Worm (Caenorhabditis elegans) whole organism, L3 larva: Measurements from ENCODE around the gene Y53F4B.7.
"Not testable (repeated sequence)": the region's sequence is repeated elsewhere in the genome, so short reads cannot be mapped to it uniquely, and the experiment has no call there.

Experiments used
- R02D3.7 ChIP-seq: fragments of 150-350 bp; optimal IDR thresholded peaks from 2 replicates; lab custom pipeline; 2014; ENCODE audit warnings: missing biosample characterization, missing genetic modification characterization
- ama-1 ChIP-seq: fragments of 150-350 bp; optimal IDR thresholded peaks from 2 replicates; lab custom pipeline; 2018
- ceh-16 ChIP-seq: sonication (generic microtip); optimal IDR thresholded peaks from 2 replicates; lab custom pipeline; 2017; ENCODE audit warnings: missing biosample characterization, missing genetic modification characterization
- ceh-28 ChIP-seq: fragments of 150-350 bp; optimal IDR thresholded peaks from 2 replicates; lab custom pipeline; 2014; ENCODE audit warnings: missing biosample characterization, missing genetic modification reagents, missing genetic modification characterization
- ceh-9 ChIP-seq: sonication (generic microtip); optimal IDR thresholded peaks from 2 replicates; lab custom pipeline; 2018; ENCODE audit warnings: missing biosample characterization, missing genetic modification characterization
- daf-12 ChIP-seq: fragments of 150-350 bp; optimal IDR thresholded peaks from 2 replicates; lab custom pipeline; 2014; ENCODE audit warnings: missing biosample characterization, missing genetic modification reagents, missing genetic modification characterization
- egl-27 ChIP-seq: sonication (generic microtip); optimal IDR thresholded peaks from 4 replicates; lab custom pipeline; 2017; ENCODE audit warnings: missing biosample characterization, missing genetic modification reagents, missing genetic modification characterization
- elt-2 ChIP-seq: sonication (generic microtip); optimal IDR thresholded peaks from 2 replicates; lab custom pipeline; 2016; ENCODE audit warnings: missing genetic modification reagents, mild to moderate bottlenecking, missing genetic modification characterization, missing compliant biosample characterization
- elt-3 ChIP-seq, 3 experiments: fragments of 150-350 bp in 1 of 3; sonication (generic microtip) in 2 of 3; optimal IDR thresholded peaks; 2 replicates in 2 of 3; 4 replicates in 1 of 3; lab custom pipeline; 2014 to 2017; ENCODE audit warnings: missing biosample characterization in 3 of 3, missing genetic modification characterization in 3 of 3
- eor-1 ChIP-seq, 2 experiments: fragments of 150-350 bp; optimal IDR thresholded peaks; 2 replicates each; lab custom pipeline; 2014 to 2018; ENCODE audit warnings: missing biosample characterization in 2 of 2, missing genetic modification characterization in 2 of 2
- fkh-10 ChIP-seq: sonication (generic microtip); optimal IDR thresholded peaks from 2 replicates; lab custom pipeline; 2017; ENCODE audit warnings: missing biosample characterization, missing genetic modification reagents, missing genetic modification characterization
- fos-1 ChIP-seq: fragments of 150-350 bp; optimal IDR thresholded peaks from 2 replicates; lab custom pipeline; 2014; ENCODE audit warnings: missing biosample characterization, missing genetic modification characterization
- jun-1 ChIP-seq: fragments of 150-350 bp; optimal IDR thresholded peaks from 2 replicates; lab custom pipeline; 2014; ENCODE audit warnings: missing biosample characterization, missing genetic modification reagents, missing genetic modification characterization
- lin-15B ChIP-seq: fragments of 150-350 bp; optimal IDR thresholded peaks from 2 replicates; lab custom pipeline; 2014; ENCODE audit warnings: missing biosample characterization, missing genetic modification characterization
- lsy-12 ChIP-seq: sonication (generic microtip); optimal IDR thresholded peaks from 2 replicates; lab custom pipeline; 2016; ENCODE audit warnings: mild to moderate bottlenecking, missing genetic modification characterization, missing compliant biosample characterization
- mdl-1 ChIP-seq: fragments of 150-350 bp; optimal IDR thresholded peaks from 2 replicates; lab custom pipeline; 2014; ENCODE audit warnings: missing biosample characterization, missing genetic modification characterization
- mml-1 ChIP-seq: fragments of 150-350 bp; sonication (generic microtip); optimal IDR thresholded peaks from 3 replicates; lab custom pipeline; 2014; ENCODE audit warnings: missing biosample characterization, missing genetic modification characterization
- nhr-11 ChIP-seq: fragments of 150-350 bp; optimal IDR thresholded peaks from 2 replicates; lab custom pipeline; 2014; ENCODE audit warnings: missing biosample characterization, missing genetic modification characterization
- nhr-23 ChIP-seq: fragments of 150-350 bp; optimal IDR thresholded peaks from 2 replicates; lab custom pipeline; 2014; ENCODE audit warnings: missing biosample characterization, missing genetic modification reagents, missing genetic modification characterization
- nhr-43 ChIP-seq: sonication (generic microtip); optimal IDR thresholded peaks from 2 replicates; lab custom pipeline; 2016; ENCODE audit warnings: mild to moderate bottlenecking, missing genetic modification characterization, missing compliant biosample characterization; ENCODE audit not compliant: poor library complexity, severe bottlenecking
- nhr-67 ChIP-seq: fragments of 150-350 bp; optimal IDR thresholded peaks from 2 replicates; lab custom pipeline; 2014; ENCODE audit warnings: missing biosample characterization, missing genetic modification characterization
- nhr-76 ChIP-seq: fragments of 150-350 bp; sonication (generic microtip); optimal IDR thresholded peaks from 5 replicates; lab custom pipeline; 2014; ENCODE audit warnings: missing biosample characterization, missing genetic modification characterization
- pha-4 ChIP-seq: fragments of 150-350 bp; optimal IDR thresholded peaks from 2 replicates; lab custom pipeline; 2014; ENCODE audit warnings: missing biosample characterization, missing genetic modification reagents, missing genetic modification characterization
- pqm-1 ChIP-seq: fragments of 150-350 bp; optimal IDR thresholded peaks from 2 replicates; lab custom pipeline; 2017; ENCODE audit warnings: missing biosample characterization, missing genetic modification characterization, inconsistent platforms
- sea-2 ChIP-seq: fragments of 150-350 bp; sonication (generic microtip); optimal IDR thresholded peaks from 4 replicates; lab custom pipeline; 2014; ENCODE audit warnings: missing biosample characterization, missing genetic modification reagents, missing genetic modification characterization
- skn-1 ChIP-seq: fragments of 150-350 bp; optimal IDR thresholded peaks from 2 replicates; lab custom pipeline; 2014; ENCODE audit warnings: missing biosample characterization, missing genetic modification characterization
- snpc-4 ChIP-seq: fragments of 150-350 bp; optimal IDR thresholded peaks from 2 replicates; lab custom pipeline; 2014; ENCODE audit warnings: missing biosample characterization, missing genetic modification characterization
- unc-39 ChIP-seq: sonication (generic microtip); optimal IDR thresholded peaks from 4 replicates; lab custom pipeline; 2017; ENCODE audit warnings: missing biosample characterization, missing genetic modification characterization
- unc-62 ChIP-seq: fragments of 150-350 bp; sonication (generic microtip); optimal IDR thresholded peaks from 4 replicates; lab custom pipeline; 2014; ENCODE audit warnings: missing biosample characterization, missing genetic modification reagents, missing genetic modification characterization
- zag-1 ChIP-seq: fragments of 150-350 bp; optimal IDR thresholded peaks from 2 replicates; lab custom pipeline; 2014; ENCODE audit warnings: missing biosample characterization, missing genetic modification characterization
- ztf-11 ChIP-seq: fragments of 150-350 bp; optimal IDR thresholded peaks from 2 replicates; lab custom pipeline; 2014; ENCODE audit warnings: missing biosample characterization, missing genetic modification characterization
- ztf-4 ChIP-seq: fragments of 150-350 bp; optimal IDR thresholded peaks from 2 replicates; lab custom pipeline; 2014; ENCODE audit warnings: missing biosample characterization, missing genetic modification characterization

The Y53F4B.7 gene

DNA sequence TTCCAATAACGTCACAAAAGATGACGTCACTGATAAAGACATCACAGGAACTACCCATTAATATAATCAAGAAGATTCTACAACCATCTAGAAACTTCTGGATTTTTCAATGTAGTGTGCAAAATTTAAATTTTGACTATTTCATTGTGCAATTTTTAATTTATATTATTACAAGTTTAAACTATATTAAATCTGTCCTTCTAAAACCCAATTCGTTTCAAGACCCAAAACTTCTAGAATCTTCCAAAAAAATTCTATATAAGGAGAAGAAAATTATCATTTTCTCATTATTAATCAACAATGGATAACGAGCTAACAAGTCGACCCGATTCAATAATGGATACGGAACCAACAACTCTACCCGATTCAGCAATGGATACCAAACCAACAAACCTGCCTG lies at the start of gene Y53F4B.7:
Gene Y53F4B.7 (plus strand): TSS at position 301 of the 400 bp plus-strand sequence.
- not testable (repeated sequence) for TF ChIP-seq unc-39; elt-2; fkh-10 (GFP tag; lab: Kevin White, UChicago)

DNA sequence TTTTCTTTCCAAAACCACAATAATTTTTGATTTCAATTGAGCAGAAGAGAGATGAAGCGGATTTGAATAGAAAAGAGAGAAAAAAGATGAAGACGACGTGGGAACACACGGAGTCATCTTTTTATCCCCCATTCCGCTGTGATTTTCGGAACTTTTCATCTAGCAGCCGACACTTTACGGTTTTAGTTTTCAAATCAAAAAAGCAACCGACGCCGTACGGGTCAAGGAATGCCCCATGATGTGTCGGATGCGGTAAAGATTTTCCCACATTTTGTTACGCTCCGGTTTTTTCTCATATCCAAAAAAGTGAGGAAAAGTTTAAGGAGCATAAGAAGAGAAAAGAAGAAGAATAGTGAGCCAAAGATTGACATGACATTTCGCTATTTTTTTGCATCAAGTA lies 47.2 kb upstream of the Y53F4B.7 start:
- TF ChIP-seq skn-1 (tag; lab: Kevin White, UChicago) (no peak), snpc-4 (peak; percentile 89)
- TF ChIP-seq, all 47 proteins: peak for 1

DNA sequence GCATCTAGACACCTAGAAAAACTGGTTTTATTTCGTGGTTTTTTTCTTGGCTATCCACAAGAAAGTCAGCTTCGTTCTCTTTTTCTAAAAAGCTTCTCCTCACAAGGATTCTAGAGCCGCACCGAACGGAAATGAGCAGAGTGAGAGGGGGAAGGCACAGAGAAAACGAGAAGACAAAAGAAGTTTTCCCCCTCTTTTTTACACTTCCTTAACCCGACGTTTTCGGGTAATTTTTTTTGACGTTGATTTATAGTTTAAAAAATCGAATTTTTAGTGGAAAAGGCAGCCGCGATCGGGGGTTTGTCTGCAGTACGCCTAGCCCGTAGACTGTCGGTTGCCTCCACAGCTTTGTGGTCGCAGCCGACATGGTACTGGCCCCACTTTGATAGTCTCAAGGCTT lies 46.2 kb upstream of the Y53F4B.7 start:
- TF ChIP-seq nhr-67: no peak
- TF ChIP-seq nhr-76: no peak
- peak; percentile 72 for TF ChIP-seq fkh-10 (GFP tag; lab: Kevin White, UChicago)

DNA sequence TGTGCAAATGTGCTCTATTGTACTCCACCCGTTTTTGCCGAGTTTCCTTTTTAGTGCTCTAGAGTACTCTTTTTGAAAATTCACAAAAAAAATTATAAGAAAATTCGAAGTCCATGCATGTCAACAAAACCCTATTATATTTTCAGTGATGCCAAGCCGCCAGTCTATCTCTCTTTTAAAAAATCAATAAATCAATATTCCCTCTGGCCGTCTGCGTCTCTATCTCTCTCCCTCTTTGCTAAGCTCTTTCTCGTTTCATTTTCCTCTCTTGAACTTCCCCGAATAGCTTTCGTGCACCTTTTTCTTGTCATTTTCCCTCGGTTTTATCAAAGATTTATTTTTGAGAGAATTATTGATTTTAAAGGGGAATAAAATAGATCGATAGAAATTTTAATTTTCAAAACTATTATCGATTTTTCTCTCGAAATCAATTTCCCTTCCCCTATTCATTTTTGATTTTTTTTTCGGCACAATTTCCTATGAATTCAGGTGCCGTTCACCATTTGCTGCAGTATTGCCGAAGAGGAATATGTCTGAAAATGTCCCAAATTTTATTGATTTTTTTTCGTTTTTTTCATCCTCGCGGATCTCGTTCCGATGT lies 40.1 kb upstream of the Y53F4B.7 start:
- TF ChIP-seq ceh-16 (no peak), unc-39 (no peak), jun-1 (no peak), sea-2 (no peak), ceh-28 (tag; lab: Kevin White, UChicago) (peak; percentile 82), zag-1 (no peak), egl-27 (tag; lab: Kevin White, UChicago) (no peak), fkh-10 (GFP tag; lab: Kevin White, UChicago) (no peak)

DNA sequence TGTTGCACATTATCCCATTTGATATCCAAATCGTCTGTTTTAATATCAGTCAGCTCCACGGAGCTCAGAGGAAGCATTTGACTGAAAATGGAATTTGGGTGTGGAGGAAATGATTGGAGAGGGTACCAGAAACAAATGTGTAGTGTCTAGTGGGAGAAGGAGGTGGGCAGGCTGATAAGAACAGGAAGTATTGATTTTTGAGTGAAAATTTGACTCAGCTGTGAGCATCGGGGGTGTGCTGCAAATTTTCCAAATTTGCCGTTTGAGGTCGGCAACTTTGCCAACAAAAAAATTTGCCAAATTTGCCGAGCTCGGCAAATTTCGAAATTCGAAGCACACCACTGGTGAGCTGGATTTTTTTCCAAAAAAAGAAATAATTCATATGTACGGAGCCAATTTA lies 34.6 kb upstream of the Y53F4B.7 start, which contains the start of gene Y53F4B.1:
Gene Y53F4B.1 (minus strand): TSS at position 101 of the 400 bp plus-strand sequence.
- peak; percentile 32 for TF ChIP-seq elt-2
- TF ChIP-seq R02D3.7 (tag; lab: Kevin White, UChicago): no peak

DNA sequence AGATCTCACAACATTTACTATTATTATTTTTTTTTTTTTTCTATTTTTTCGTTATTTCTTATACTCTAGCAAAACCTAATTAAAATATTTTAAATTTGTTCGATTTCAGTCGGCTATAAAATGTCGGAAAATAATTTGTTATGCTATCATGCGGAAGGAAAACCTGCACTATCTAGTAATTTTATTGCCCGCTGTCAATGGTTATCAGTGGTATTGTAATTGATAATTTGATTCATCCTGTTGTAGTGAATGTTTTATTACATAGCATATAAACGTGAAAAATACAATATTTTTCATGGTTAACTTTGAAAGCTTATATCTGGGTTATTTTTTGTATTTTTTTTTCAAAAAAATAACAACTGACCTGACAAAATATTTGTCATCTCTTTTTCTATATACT lies 33.4 kb upstream of the Y53F4B.7 start:
- TF ChIP-seq sea-2 (no peak), nhr-23 (tag; lab: Kevin White, UChicago) (no peak), ztf-4 (no peak), mml-1 (no peak), elt-3 (tag; optimal IDR thresholded peaks at IDR 0.05; lab: Kevin White, UChicago) (no peak), skn-1 (tag; lab: Kevin White, UChicago) (no peak), elt-2 (peak; percentile 90), R02D3.7 (tag; lab: Kevin White, UChicago) (no peak), jun-1 (peak; percentile 81), ceh-9 (tag; lab: Kevin White, UChicago) (no peak), ama-1 (lab: Kevin White, UChicago) (no peak), lsy-12 (tag; lab: Kevin White, UChicago) (no peak), pqm-1 (peak; percentile 54), lin-15B (tag; lab: Kevin White, UChicago) (no peak), fos-1 (tag; lab: Kevin White, UChicago) (no peak), eor-1 (tag; optimal IDR thresholded peaks at IDR 0.05; lab: Kevin White, UChicago) (no peak), nhr-11 (no peak), daf-12 (tag; lab: Kevin White, UChicago) (no peak), nhr-43 (no peak), ztf-11 (tag; lab: Kevin White, UChicago) (no peak), pha-4 (peak; percentile 9)

DNA sequence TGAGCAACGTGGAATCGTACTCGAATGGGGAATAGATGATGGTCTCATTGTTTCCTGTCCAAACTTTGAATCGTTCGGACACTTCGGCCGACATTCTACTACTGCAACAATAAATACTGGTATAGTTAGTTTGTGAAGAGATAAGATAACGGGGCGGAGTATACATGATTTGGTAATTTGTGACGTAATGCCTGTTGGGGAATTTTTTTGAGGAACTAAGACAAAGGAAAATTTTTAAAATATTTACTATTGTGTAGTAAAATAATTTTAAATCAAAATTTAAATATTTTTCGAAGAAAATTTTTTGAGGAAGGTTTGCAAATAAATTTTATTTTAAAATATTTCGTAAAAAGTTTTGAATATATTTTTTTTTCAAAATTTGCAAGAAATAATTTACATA lies 28.7 kb upstream of the Y53F4B.7 start, which contains the start of gene elo-9:
Gene elo-9 (minus strand): TSS at position 101 of the 400 bp plus-strand sequence.
- TF ChIP-seq mdl-1 (tag; lab: Kevin White, UChicago) (no peak), ceh-9 (tag; lab: Kevin White, UChicago) (no peak), R02D3.7 (tag; lab: Kevin White, UChicago) (no peak), unc-62 (GFP tag; lab: Kevin White, UChicago) (no peak), nhr-23 (tag; lab: Kevin White, UChicago) (no peak), ztf-4 (no peak), zag-1 (no peak), lsy-12 (tag; lab: Kevin White, UChicago) (no peak)
